Fruit fly (Drosophila melanogaster) whole organism, pupa: ENCODE data around the gene CG42704.

Experiments used
- CG12605 ChIP-seq: fragments of 200-800 bp; sonication (Bioruptor generic); IDR thresholded peaks from 2 replicates; pipeline ENCODE4 v1.3.6; 2022; ENCODE audit warnings: missing biosample characterization, missing genetic modification characterization
- CG13204 ChIP-seq: fragments of 200-800 bp; sonication (Bioruptor generic); optimal IDR thresholded peaks from 2 replicates; lab custom pipeline; 2018; ENCODE audit warnings: missing biosample characterization, mild to moderate bottlenecking, missing genetic modification characterization, moderate library complexity
- CG14655 ChIP-seq: fragments of 200-800 bp; sonication (Bioruptor generic); optimal IDR thresholded peaks from 3 replicates; lab custom pipeline; 2017; ENCODE audit warnings: mild to moderate bottlenecking, missing biosample characterization, missing genetic modification reagents, missing genetic modification characterization
- CG17806 ChIP-seq: fragments of 200-800 bp; sonication (Bioruptor generic); optimal IDR thresholded peaks from 2 replicates; lab custom pipeline; 2018; ENCODE audit warnings: missing biosample characterization, mild to moderate bottlenecking, missing genetic modification characterization, moderate library complexity
- CG32121 ChIP-seq: fragments of 200-800 bp; sonication (Bioruptor generic); IDR thresholded peaks from 2 replicates; pipeline ENCODE4 v1.3.6; 2022; ENCODE audit warnings: missing biosample characterization, missing genetic modification characterization
- CG34367 ChIP-seq: fragments of 200-800 bp; sonication (Bioruptor generic); optimal IDR thresholded peaks from 2 replicates; lab custom pipeline; 2018; ENCODE audit warnings: missing biosample characterization, mild to moderate bottlenecking, missing genetic modification characterization
- CG4496 ChIP-seq: fragments of 200-800 bp; sonication (Bioruptor generic); IDR thresholded peaks from 3 replicates; pipeline ENCODE4 v1.3.6; 2022; ENCODE audit warnings: missing biosample characterization, missing genetic modification characterization
- CG8301 ChIP-seq: fragments of 200-800 bp; sonication (Bioruptor generic); optimal IDR thresholded peaks from 2 replicates; lab custom pipeline; 2018; ENCODE audit warnings: missing biosample characterization, mild to moderate bottlenecking, missing genetic modification characterization
- CG9948 ChIP-seq: fragments of 200-800 bp; sonication (Bioruptor generic); optimal IDR thresholded peaks from 2 replicates; lab custom pipeline; 2018; ENCODE audit warnings: missing biosample characterization, mild to moderate bottlenecking, missing genetic modification characterization, moderate library complexity
- EcR ChIP-seq: fragments of 200-800 bp; sonication (Bioruptor generic); optimal IDR thresholded peaks from 3 replicates; lab custom pipeline; 2019; ENCODE audit warnings: missing biosample characterization, missing genetic modification characterization, mild to moderate bottlenecking, moderate library complexity, missing genetic modification reagents
- Ets98B ChIP-seq: fragments of 200-800 bp; sonication (Bioruptor generic); IDR thresholded peaks from 2 replicates; pipeline ENCODE4 v1.3.6; 2022; ENCODE audit warnings: missing biosample characterization, missing genetic modification characterization
- Pif1B ChIP-seq: fragments of 200-800 bp; sonication (Bioruptor generic); optimal IDR thresholded peaks from 3 replicates; lab custom pipeline; 2016; ENCODE audit warnings: missing biosample characterization, missing genetic modification characterization
- fd96Ca ChIP-seq: fragments of 200-800 bp; sonication (Bioruptor generic); IDR thresholded peaks from 3 replicates; pipeline ENCODE4 v1.3.6; 2022; ENCODE audit warnings: missing biosample characterization, missing genetic modification characterization
- gl ChIP-seq: fragments of 200-800 bp; sonication (Bioruptor generic); optimal IDR thresholded peaks from 2 replicates; lab custom pipeline; 2018; ENCODE audit warnings: missing biosample characterization, mild to moderate bottlenecking, missing genetic modification characterization

DNA sequence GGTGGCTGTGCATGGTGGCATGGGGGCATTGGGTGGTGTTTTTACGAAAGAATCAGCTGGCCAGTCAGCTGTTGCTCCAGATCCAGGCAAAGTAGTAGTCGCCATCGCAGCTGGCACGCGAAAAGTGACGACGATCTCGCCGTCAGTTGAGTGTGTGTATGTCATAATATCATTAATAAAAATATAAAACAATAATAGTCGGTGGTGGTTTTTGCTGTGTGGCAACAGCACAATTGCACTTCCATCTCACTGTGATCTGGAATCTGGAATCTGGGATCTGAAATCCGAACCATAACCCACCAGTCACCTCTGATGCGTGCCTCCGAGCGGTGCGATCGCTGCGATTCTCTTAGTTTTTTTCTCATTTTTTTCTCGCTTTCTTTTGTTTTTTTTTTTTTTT is 5.8 kb downstream of the CG42704 start, which contains the start of gene rumpel:
- TF ChIP-seq CG32121 (GFP tag; lab: Robert Waterston, UW) (no peak), CG4496 (GFP tag; lab: Robert Waterston, UW) (no peak), EcR (GFP tag; lab: Kevin White, UChicago) (no peak), CG34367 (tag; lab: Kevin White, UChicago) (no peak), Ets98B (GFP tag; lab: Robert Waterston, UW) (no peak), CG12605 (no peak), Pif1B (no peak), CG14655 (no peak), gl (tag; lab: Kevin White, UChicago) (no peak), fd96Ca (no peak), CG9948 (tag; lab: Kevin White, UChicago) (no peak), CG17806 (tag; lab: Kevin White, UChicago) (no peak), CG8301 (tag; lab: Kevin White, UChicago) (no peak), CG13204 (GFP tag; lab: Kevin White, UChicago) (no peak)
